Fruit fly (Drosophila melanogaster) whole organism, embryonic: ENCODE data around the gene CG32985.
A peak's percentile ranks its signal among the peaks of the same experiment; 100 is the strongest.

Source experiments
- Ada2b ChIP-seq: fragments of 200-800 bp; sonication (Bioruptor generic); IDR thresholded peaks from 2 replicates; pipeline ENCODE4 v1.3.6; 2022; ENCODE audit warnings: missing biosample characterization, missing genetic modification characterization
- Adf1 ChIP-seq: fragments of 200-800 bp; sonication (Bioruptor generic); IDR thresholded peaks from 2 replicates; pipeline ENCODE4 v1.3.6; 2022; ENCODE audit warnings: missing biosample characterization, missing genetic modification characterization
- Aef1 ChIP-seq: fragments of 200-800 bp; sonication (Bioruptor generic); IDR thresholded peaks from 3 replicates; pipeline ENCODE4 v1.3.6; 2022; ENCODE audit warnings: missing biosample characterization, missing genetic modification characterization
- CG10209 ChIP-seq: fragments of 200-800 bp; sonication (Bioruptor generic); optimal IDR thresholded peaks from 3 replicates; lab custom pipeline; 2017; ENCODE audit warnings: missing biosample characterization, mild to moderate bottlenecking, missing genetic modification characterization, missing genetic modification reagents
- CG10267 ChIP-seq: fragments of 200-800 bp; sonication (Bioruptor generic); optimal IDR thresholded peaks from 2 replicates; lab custom pipeline; 2018; ENCODE audit warnings: missing biosample characterization, mild to moderate bottlenecking, missing genetic modification characterization, moderate library complexity
- CG10274 ChIP-seq: fragments of 200-800 bp; sonication (Bioruptor generic); optimal IDR thresholded peaks from 3 replicates; lab custom pipeline; 2017; ENCODE audit warnings: missing biosample characterization, mild to moderate bottlenecking, missing genetic modification characterization
- CG11504 ChIP-seq: fragments of 200-800 bp; sonication (Bioruptor generic); optimal IDR thresholded peaks from 3 replicates; lab custom pipeline; 2019; ENCODE audit warnings: missing biosample characterization, mild to moderate bottlenecking, missing genetic modification characterization, moderate library complexity
- CG12942 ChIP-seq: fragments of 200-800 bp; sonication (Bioruptor generic); optimal IDR thresholded peaks from 3 replicates; lab custom pipeline; 2016; ENCODE audit warnings: missing biosample characterization, missing genetic modification characterization
- CG14050 ChIP-seq: fragments of 200-800 bp; sonication (Bioruptor generic); IDR thresholded peaks from 3 replicates; pipeline ENCODE4 v1.3.6; 2022; ENCODE audit warnings: missing biosample characterization, missing genetic modification characterization
- CG15479 ChIP-seq: fragments of 200-800 bp; sonication (Bioruptor generic); optimal IDR thresholded peaks from 3 replicates; lab custom pipeline; 2019; ENCODE audit warnings: missing biosample characterization, mild to moderate bottlenecking, missing genetic modification characterization, moderate library complexity
- CG17186 ChIP-seq: fragments of 200-800 bp; sonication (Bioruptor generic); optimal IDR thresholded peaks from 3 replicates; lab custom pipeline; 2017; ENCODE audit warnings: missing biosample characterization, missing genetic modification reagents, missing genetic modification characterization
- CG17328 ChIP-seq: fragments of 200-800 bp; sonication (Bioruptor generic); IDR thresholded peaks from 2 replicates; pipeline ENCODE4 v1.3.6; 2022; ENCODE audit warnings: missing biosample characterization, missing genetic modification characterization
- CG2202 ChIP-seq: fragments of 200-800 bp; sonication (Bioruptor generic); optimal IDR thresholded peaks from 2 replicates; lab custom pipeline; 2018; ENCODE audit warnings: missing biosample characterization, mild to moderate bottlenecking, missing genetic modification characterization
- CG34376 ChIP-seq: fragments of 200-800 bp; sonication (Bioruptor generic); optimal IDR thresholded peaks from 2 replicates; lab custom pipeline; 2018; ENCODE audit warnings: missing biosample characterization, mild to moderate bottlenecking, missing genetic modification characterization
- CG42726 ChIP-seq: fragments of 200-800 bp; sonication (Bioruptor generic); IDR thresholded peaks from 2 replicates; pipeline ENCODE4 v1.3.6; 2022; ENCODE audit warnings: missing biosample characterization, missing genetic modification characterization; ENCODE audit not compliant: partially characterized antibody
- CG4820 ChIP-seq: fragments of 200-800 bp; sonication (Bioruptor generic); optimal IDR thresholded peaks from 3 replicates; lab custom pipeline; 2016; ENCODE audit warnings: missing biosample characterization, missing genetic modification characterization
- CG5245 ChIP-seq: fragments of 200-800 bp; sonication (Bioruptor generic); optimal IDR thresholded peaks from 3 replicates; lab custom pipeline; 2016; ENCODE audit warnings: missing biosample characterization, missing genetic modification characterization
- CG6683 ChIP-seq: fragments of 200-800 bp; sonication (Bioruptor generic); optimal IDR thresholded peaks from 2 replicates; lab custom pipeline; 2017; ENCODE audit warnings: missing biosample characterization, mild to moderate bottlenecking, missing genetic modification characterization, missing genetic modification reagents
- CG7357 ChIP-seq: fragments of 200-800 bp; sonication (Bioruptor generic); IDR thresholded peaks from 3 replicates; pipeline ENCODE4 v1.3.6; 2022; ENCODE audit warnings: missing biosample characterization, missing genetic modification characterization
- CG7987 ChIP-seq: fragments of 200-800 bp; sonication (Bioruptor generic); optimal IDR thresholded peaks from 2 replicates; lab custom pipeline; 2018; ENCODE audit warnings: missing biosample characterization, mild to moderate bottlenecking, missing genetic modification characterization, moderate library complexity
- CG8924 ChIP-seq: fragments of 200-800 bp; optimal IDR thresholded peaks from 3 replicates; lab custom pipeline; 2019; ENCODE audit warnings: missing biosample characterization, mild to moderate bottlenecking, missing genetic modification characterization, moderate library complexity
- CG9876 ChIP-seq: fragments of 200-800 bp; sonication (Bioruptor generic); optimal IDR thresholded peaks from 2 replicates; lab custom pipeline; 2016; ENCODE audit warnings: missing biosample characterization, missing genetic modification characterization
- Chrac-16 ChIP-seq: fragments of 200-800 bp; sonication (Bioruptor generic); optimal IDR thresholded peaks from 3 replicates; lab custom pipeline; 2016; ENCODE audit warnings: missing biosample characterization, missing genetic modification characterization
- CoRest ChIP-seq: fragments of 200-800 bp; sonication (Bioruptor generic); optimal IDR thresholded peaks from 3 replicates; lab custom pipeline; 2018; ENCODE audit warnings: missing biosample characterization, mild to moderate bottlenecking, missing genetic modification characterization, moderate library complexity
- Dbx ChIP-seq: fragments of 200-800 bp; sonication (Bioruptor generic); IDR thresholded peaks from 3 replicates; pipeline ENCODE4 v1.3.6; 2022; ENCODE audit warnings: missing biosample characterization, missing genetic modification characterization
- Fer1 ChIP-seq: fragments of 200-800 bp; sonication (Bioruptor generic); optimal IDR thresholded peaks from 2 replicates; lab custom pipeline; 2017; ENCODE audit warnings: missing biosample characterization, mild to moderate bottlenecking, missing genetic modification characterization
- HmgD ChIP-seq: fragments of 200-800 bp; sonication (Bioruptor generic); optimal IDR thresholded peaks from 3 replicates; lab custom pipeline; 2016; ENCODE audit warnings: missing biosample characterization, missing genetic modification characterization
- Med ChIP-seq: fragments of 200-800 bp; sonication (Bioruptor generic); peaks from one replicate; lab custom pipeline; 2016; ENCODE audit warnings: missing biosample characterization, missing genetic modification characterization, mild to moderate bottlenecking, inconsistent platforms, moderate library complexity
- Neu2 ChIP-seq: fragments of 200-800 bp; sonication (Bioruptor generic); optimal IDR thresholded peaks from 3 replicates; lab custom pipeline; 2016; ENCODE audit warnings: missing biosample characterization, missing genetic modification characterization, borderline replicate concordance
- Oli ChIP-seq: fragments of 200-800 bp; sonication (Bioruptor generic); optimal IDR thresholded peaks from 2 replicates; lab custom pipeline; 2018; ENCODE audit warnings: missing biosample characterization, mild to moderate bottlenecking, missing genetic modification characterization, moderate library complexity
- Opbp ChIP-seq: fragments of 200-800 bp; sonication (Bioruptor generic); IDR thresholded peaks from 3 replicates; pipeline ENCODE4 v1.3.6; 2022; ENCODE audit warnings: missing biosample characterization, missing genetic modification characterization; ENCODE audit not compliant: partially characterized antibody
- ab ChIP-seq: fragments of 200-800 bp; sonication (Bioruptor generic); optimal IDR thresholded peaks from 2 replicates; lab custom pipeline; 2016; ENCODE audit warnings: missing biosample characterization, missing genetic modification characterization
- cg ChIP-seq: fragments of 200-800 bp; sonication (Bioruptor generic); optimal IDR thresholded peaks from 3 replicates; lab custom pipeline; 2019; ENCODE audit warnings: missing biosample characterization, mild to moderate bottlenecking, missing genetic modification characterization, moderate library complexity
- eve ChIP-seq, 2 experiments: fragments of >200 bp; optimal IDR thresholded peaks; 2 replicates each; lab custom pipeline; 2017; ENCODE audit warnings: missing biosample characterization in 2 of 2, missing genetic modification characterization in 2 of 2
- fd102C ChIP-seq: fragments of 200-800 bp; sonication (Bioruptor generic); optimal IDR thresholded peaks from 2 replicates; lab custom pipeline; 2018; ENCODE audit warnings: missing biosample characterization, mild to moderate bottlenecking, missing genetic modification characterization, moderate library complexity
- fru ChIP-seq: fragments of >200 bp; optimal IDR thresholded peaks from 2 replicates; lab custom pipeline; 2017
- gem ChIP-seq: fragments of 200-800 bp; sonication (Bioruptor generic); optimal IDR thresholded peaks from 2 replicates; lab custom pipeline; 2019; ENCODE audit warnings: missing biosample characterization, mild to moderate bottlenecking, missing genetic modification characterization, moderate library complexity
- grau ChIP-seq: fragments of 200-800 bp; optimal IDR thresholded peaks from 3 replicates; lab custom pipeline; 2019; ENCODE audit warnings: missing biosample characterization, mild to moderate bottlenecking, missing genetic modification characterization, moderate library complexity
- hth ChIP-seq: fragments of >200 bp; optimal IDR thresholded peaks from 2 replicates; lab custom pipeline; 2017; ENCODE audit warnings: inconsistent platforms
- lbe ChIP-seq: fragments of 200-800 bp; sonication (Bioruptor generic); optimal IDR thresholded peaks from 2 replicates; lab custom pipeline; 2016; ENCODE audit warnings: missing biosample characterization, mild to moderate bottlenecking, missing genetic modification characterization
- mirr ChIP-seq: fragments of 200-800 bp; sonication (Bioruptor generic); optimal IDR thresholded peaks from 3 replicates; lab custom pipeline; 2018; ENCODE audit warnings: missing biosample characterization, mild to moderate bottlenecking, missing genetic modification characterization
- nom ChIP-seq: fragments of 200-800 bp; sonication (Bioruptor generic); optimal IDR thresholded peaks from 2 replicates; lab custom pipeline; 2017; ENCODE audit warnings: missing biosample characterization, missing genetic modification characterization, mild to moderate bottlenecking, moderate library complexity, missing genetic modification reagents
- onecut ChIP-seq: fragments of 200-800 bp; sonication (Bioruptor generic); IDR thresholded peaks from 2 replicates; pipeline ENCODE4 v1.3.6; 2022; ENCODE audit warnings: missing biosample characterization, missing genetic modification characterization
- pfk ChIP-seq: fragments of 200-800 bp; sonication (Bioruptor generic); optimal IDR thresholded peaks from 2 replicates; lab custom pipeline; 2018; ENCODE audit warnings: missing biosample characterization, mild to moderate bottlenecking, missing genetic modification characterization, moderate library complexity
- pum ChIP-seq: fragments of 200-800 bp; sonication (Bioruptor generic); optimal IDR thresholded peaks from 2 replicates; lab custom pipeline; 2016; ENCODE audit warnings: missing biosample characterization, missing genetic modification characterization
- row ChIP-seq: fragments of 200-800 bp; sonication (Bioruptor generic); IDR thresholded peaks from 3 replicates; pipeline ENCODE4 v1.3.6; 2022; ENCODE audit warnings: missing biosample characterization, missing genetic modification characterization
- sc ChIP-seq, 3 experiments: fragments of >200 bp in 2 of 3; fragments of 200-800 bp in 1 of 3; sonication (Bioruptor generic) in 1 of 3; optimal IDR thresholded peaks; 2 replicates in 2 of 3; 3 replicates in 1 of 3; lab custom pipeline; 2017; ENCODE audit warnings: mild to moderate bottlenecking in 1 of 3, missing biosample characterization in 1 of 3, missing genetic modification characterization in 1 of 3, missing genetic modification reagents in 1 of 3
- sr ChIP-seq: fragments of 200-800 bp; sonication (Bioruptor generic); IDR thresholded peaks from 3 replicates; pipeline ENCODE4 v1.3.6; 2022; ENCODE audit warnings: missing biosample characterization, missing genetic modification characterization
- sug ChIP-seq: fragments of 200-800 bp; optimal IDR thresholded peaks from 2 replicates; lab custom pipeline; 2019; ENCODE audit warnings: missing biosample characterization, mild to moderate bottlenecking, missing genetic modification characterization, moderate library complexity
- yki ChIP-seq: fragments of >200 bp; optimal IDR thresholded peaks from 3 replicates; lab custom pipeline; 2018
- zf30C ChIP-seq: fragments of 200-800 bp; sonication (Bioruptor generic); optimal IDR thresholded peaks from 3 replicates; lab custom pipeline; 2018; ENCODE audit warnings: missing biosample characterization, mild to moderate bottlenecking, missing genetic modification characterization

Gene CG32985

DNA sequence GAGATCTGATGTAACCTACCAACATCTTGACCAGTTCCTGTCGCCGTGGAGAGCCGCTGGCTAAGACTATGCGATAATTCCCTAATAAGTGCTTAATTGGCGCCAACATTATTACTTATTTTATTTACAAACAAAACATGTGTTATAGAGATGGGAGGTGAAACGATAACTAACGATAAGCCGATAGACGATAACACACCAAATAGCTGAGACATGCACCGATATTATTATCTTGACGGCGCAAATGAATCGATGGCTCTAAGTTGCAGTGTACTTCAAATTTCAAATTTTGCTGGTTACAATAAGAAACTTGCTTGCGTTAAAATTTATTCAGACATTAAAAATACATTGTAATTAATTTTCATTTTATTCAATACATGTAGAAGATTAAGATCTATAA lies 19.2 kb upstream of the CG32985 start, which contains the start of gene CG9515 (continued):
- TF ChIP-seq CG42726, result peak; percentile 61; the same call in 1 of the 2 replicates
- TF ChIP-seq row (GFP tag; lab: Robert Waterston, UW), result no peak; the same call in 2 of the 3 replicates
- no peak for TF ChIP-seq nom (GFP tag; lab: Kevin White, UChicago)
- TF ChIP-seq gem (tag; lab: Kevin White, UChicago), result no peak
- no peak for TF ChIP-seq sc (optimal IDR thresholded peaks at IDR 0.05; lab: Kevin White, UChicago)
- TF ChIP-seq sc (GFP tag; optimal IDR thresholded peaks at IDR 0.05; lab: Kevin White, UChicago), result no peak
- no peak for TF ChIP-seq CG9876 (GFP tag; lab: Kevin White, UChicago)
- no peak for TF ChIP-seq CG10209 (GFP tag; lab: Kevin White, UChicago)
- TF ChIP-seq pum (GFP tag; lab: Kevin White, UChicago), result no peak
- no peak for TF ChIP-seq CG6683 (GFP tag; lab: Kevin White, UChicago)
- TF ChIP-seq CG10274, result no peak
- TF ChIP-seq lbe (GFP tag; lab: Kevin White, UChicago), result peak; percentile 20
- TF ChIP-seq pfk (GFP tag; lab: Kevin White, UChicago), result no peak
- no peak for TF ChIP-seq CG12942
- TF ChIP-seq Dbx (GFP tag; lab: Robert Waterston, UW), result no peak
- TF ChIP-seq CoRest (tag; lab: Kevin White, UChicago), result peak; percentile 14
- no peak for TF ChIP-seq CG7987 (GFP tag; lab: Kevin White, UChicago)
- no peak for TF ChIP-seq Oli
- TF ChIP-seq Neu2 (GFP tag; lab: Kevin White, UChicago), result no peak
- no peak for TF ChIP-seq Chrac-16 (GFP tag; lab: Kevin White, UChicago)
- TF ChIP-seq zf30C (GFP tag; lab: Kevin White, UChicago), result peak; percentile 94
- TF ChIP-seq onecut, result no peak
- no peak for TF ChIP-seq HmgD
- TF ChIP-seq CG8924 (tag; lab: Kevin White, UChicago), result no peak
- no peak for TF ChIP-seq Adf1 (GFP tag; lab: Robert Waterston, UW)
- TF ChIP-seq ab (GFP tag; lab: Kevin White, UChicago), result no peak
- no peak for TF ChIP-seq CG14050 (GFP tag; lab: Robert Waterston, UW)
- TF ChIP-seq, all 482 proteins: peak for 95

- TF ChIP-seq CG11504 (tag; lab: Kevin White, UChicago) (no peak), CG5245 (no peak), grau (tag; lab: Kevin White, UChicago) (peak; percentile 63), CG10267 (tag; lab: Kevin White, UChicago) (no peak), Fer1 (GFP tag; lab: Kevin White, UChicago) (peak; percentile 9), Aef1 (GFP tag; lab: Robert Waterston, UW) (no peak), CG2202 (tag; lab: Kevin White, UChicago) (no peak), fd102C (GFP tag; lab: Kevin White, UChicago) (no peak), CG17328 (GFP tag; lab: Robert Waterston, UW) (no peak), Ada2b (GFP tag; lab: Robert Waterston, UW) (no peak), sug (tag; lab: Kevin White, UChicago) (no peak), Opbp (no peak), sr (GFP tag; lab: Robert Waterston, UW) (no peak), CG17186 (GFP tag; lab: Kevin White, UChicago) (no peak), CG34376 (GFP tag; lab: Kevin White, UChicago) (peak; percentile 59), Med (GFP tag; lab: Kevin White, UChicago) (peak; percentile 16), yki (lab: Kevin White, UChicago) (no peak), CG4820 (GFP tag; lab: Kevin White, UChicago) (no peak), cg (GFP tag; lab: Kevin White, UChicago) (no peak), CG15479 (GFP tag; lab: Kevin White, UChicago) (peak; percentile 33), eve (GFP tag; optimal IDR thresholded peaks at IDR 0.05; lab: Kevin White, UChicago) (peak in 1 of 2 experiments; percentile 4), hth (lab: Kevin White, UChicago) (no peak), CG7357 (GFP tag; lab: Robert Waterston, UW) (no peak), mirr (GFP tag; lab: Kevin White, UChicago) (peak; percentile 83), fru (lab: Kevin White, UChicago) (no peak)
Measured at dm6 chr2L:8946718-8947316, 15.5 kb upstream of the CG32985 start, which contains the start of gene CG46397. TSS of gene CG46397 (plus strand) at chr2L:8947266.
